Fruit fly (Drosophila melanogaster) whole organism, embryonic: ENCODE results near the gene CG12951.

Source experiments
- Ada2b ChIP-seq: fragments of 200-800 bp; sonication (Bioruptor generic); IDR thresholded peaks from 2 replicates; pipeline ENCODE4 v1.3.6; 2022; ENCODE audit warnings: missing biosample characterization, missing genetic modification characterization
- Adf1 ChIP-seq: fragments of 200-800 bp; sonication (Bioruptor generic); IDR thresholded peaks from 2 replicates; pipeline ENCODE4 v1.3.6; 2022; ENCODE audit warnings: missing biosample characterization, missing genetic modification characterization
- Aef1 ChIP-seq: fragments of 200-800 bp; sonication (Bioruptor generic); IDR thresholded peaks from 3 replicates; pipeline ENCODE4 v1.3.6; 2022; ENCODE audit warnings: missing biosample characterization, missing genetic modification characterization
- Atf3 ChIP-seq: fragments of 200-800 bp; sonication (Bioruptor generic); optimal IDR thresholded peaks from 3 replicates; lab custom pipeline; 2016; ENCODE audit warnings: missing biosample characterization, missing genetic modification characterization
- CG10321 ChIP-seq: fragments of 200-800 bp; sonication (Bioruptor generic); IDR thresholded peaks from 2 replicates; pipeline ENCODE4 v1.3.6; 2022; ENCODE audit warnings: missing biosample characterization, missing genetic modification characterization
- CG10565 ChIP-seq: fragments of 200-800 bp; sonication (Bioruptor generic); optimal IDR thresholded peaks from 3 replicates; lab custom pipeline; 2016; ENCODE audit warnings: missing biosample characterization, mild to moderate bottlenecking, missing genetic modification characterization
- CG1233 ChIP-seq: fragments of 200-800 bp; sonication (Bioruptor generic); optimal IDR thresholded peaks from 4 replicates; lab custom pipeline; 2018; ENCODE audit warnings: missing biosample characterization, mild to moderate bottlenecking, missing genetic modification characterization
- CG15073 ChIP-seq: fragments of 200-800 bp; sonication (Bioruptor generic); optimal IDR thresholded peaks from 2 replicates; lab custom pipeline; 2016; ENCODE audit warnings: missing biosample characterization, missing genetic modification characterization
- CG1603 ChIP-seq: fragments of 200-800 bp; sonication (Bioruptor generic); optimal IDR thresholded peaks from 2 replicates; lab custom pipeline; 2019; ENCODE audit warnings: missing biosample characterization, mild to moderate bottlenecking, missing genetic modification characterization, moderate library complexity
- CG18011 ChIP-seq: fragments of 200-800 bp; sonication (Bioruptor generic); optimal IDR thresholded peaks from 2 replicates; lab custom pipeline; 2017; ENCODE audit warnings: missing biosample characterization, missing genetic modification characterization, mild to moderate bottlenecking, moderate library complexity, missing genotype
- CG18262 ChIP-seq: fragments of 200-800 bp; optimal IDR thresholded peaks from 3 replicates; lab custom pipeline; 2019; ENCODE audit warnings: missing biosample characterization, mild to moderate bottlenecking, missing genetic modification characterization, moderate library complexity
- CG2199 ChIP-seq: fragments of 200-800 bp; sonication (Bioruptor generic); IDR thresholded peaks from 3 replicates; pipeline ENCODE4 v1.3.6; 2022; ENCODE audit warnings: missing biosample characterization, missing genetic modification characterization
- CG30020 ChIP-seq: fragments of 200-800 bp; optimal IDR thresholded peaks from 2 replicates; lab custom pipeline; 2019; ENCODE audit warnings: missing biosample characterization, mild to moderate bottlenecking, missing genetic modification characterization, moderate library complexity
- CG32767 ChIP-seq: fragments of 200-800 bp; sonication (Bioruptor generic); IDR thresholded peaks from 2 replicates; pipeline ENCODE4 v1.3.6; 2022; ENCODE audit warnings: missing biosample characterization, missing genetic modification characterization
- CG32772 ChIP-seq: fragments of 200-800 bp; sonication (Bioruptor generic); IDR thresholded peaks from 2 replicates; pipeline ENCODE4 v1.3.6; 2022; ENCODE audit warnings: missing biosample characterization, missing genetic modification characterization
- CG5180 ChIP-seq: fragments of 200-800 bp; sonication (Bioruptor generic); optimal IDR thresholded peaks from 3 replicates; lab custom pipeline; 2017; ENCODE audit warnings: missing biosample characterization, missing genetic modification characterization, mild to moderate bottlenecking, moderate library complexity, missing genetic modification reagents
- D19B ChIP-seq: fragments of 200-800 bp; sonication (Bioruptor generic); optimal IDR thresholded peaks from 2 replicates; lab custom pipeline; 2017; ENCODE audit warnings: missing biosample characterization, mild to moderate bottlenecking, missing genetic modification characterization
- Dip3 ChIP-seq: fragments of 200-800 bp; sonication (Bioruptor generic); optimal IDR thresholded peaks from 3 replicates; lab custom pipeline; 2016; ENCODE audit warnings: missing biosample characterization, missing genetic modification characterization
- Dll ChIP-seq: fragments of 200-800 bp; sonication (Bioruptor generic); IDR thresholded peaks from 4 replicates; pipeline ENCODE4 v1.3.6; 2022; ENCODE audit warnings: missing biosample characterization, missing genetic modification characterization; ENCODE audit not compliant: partially characterized antibody
- E2f1 ChIP-seq: fragments of 200-800 bp; sonication (Bioruptor generic); IDR thresholded peaks from 2 replicates; pipeline ENCODE4 v1.3.6; 2022; ENCODE audit warnings: missing biosample characterization, missing genetic modification characterization
- Fer2 ChIP-seq: fragments of 200-800 bp; sonication (Bioruptor generic); optimal IDR thresholded peaks from 2 replicates; lab custom pipeline; 2018; ENCODE audit warnings: missing biosample characterization, mild to moderate bottlenecking, missing genetic modification characterization, moderate library complexity
- Gug ChIP-seq: fragments of 200-800 bp; sonication (Bioruptor generic); IDR thresholded peaks from 4 replicates; pipeline ENCODE4 v1.3.6; 2022; ENCODE audit warnings: missing biosample characterization, missing genetic modification characterization
- MBD-R2 ChIP-seq: fragments of 200-800 bp; sonication (Bioruptor generic); IDR thresholded peaks from 2 replicates; pipeline ENCODE4 v1.3.6; 2022; ENCODE audit warnings: missing biosample characterization, missing genetic modification characterization
- Meics ChIP-seq: fragments of 200-800 bp; sonication (Bioruptor generic); optimal IDR thresholded peaks from 2 replicates; lab custom pipeline; 2017; ENCODE audit warnings: missing biosample characterization, mild to moderate bottlenecking, missing genetic modification characterization
- NK7.1 ChIP-seq: fragments of 200-800 bp; sonication (Bioruptor generic); optimal IDR thresholded peaks from 3 replicates; lab custom pipeline; 2016; ENCODE audit warnings: missing biosample characterization, missing genetic modification characterization
- Optix ChIP-seq: fragments of 200-800 bp; sonication (Bioruptor generic); IDR thresholded peaks from 3 replicates; pipeline ENCODE4 v1.3.6; 2022; ENCODE audit warnings: missing biosample characterization, missing genetic modification characterization
- Spps ChIP-seq: fragments of 200-800 bp; sonication (Bioruptor generic); optimal IDR thresholded peaks from 2 replicates; lab custom pipeline; 2018; ENCODE audit warnings: missing biosample characterization, mild to moderate bottlenecking, missing genetic modification characterization
- Tbp ChIP-seq: fragments of >200 bp; optimal IDR thresholded peaks from 2 replicates; lab custom pipeline; 2018; ENCODE audit warnings: missing biosample characterization, missing genetic modification characterization
- Usf ChIP-seq: fragments of 200-800 bp; sonication (Bioruptor generic); optimal IDR thresholded peaks from 2 replicates; lab custom pipeline; 2017; ENCODE audit warnings: missing genotype, missing biosample characterization, missing genetic modification characterization
- ac ChIP-seq: fragments of 200-800 bp; sonication (Bioruptor generic); optimal IDR thresholded peaks from 3 replicates; lab custom pipeline; 2017; ENCODE audit warnings: missing biosample characterization, mild to moderate bottlenecking, missing genetic modification characterization
- bcd ChIP-seq: fragments of 200-800 bp; sonication (Bioruptor generic); optimal IDR thresholded peaks from 2 replicates; lab custom pipeline; 2017; ENCODE audit warnings: missing biosample characterization, mild to moderate bottlenecking, missing genetic modification characterization
- chif ChIP-seq, 2 experiments: fragments of 200-800 bp; sonication (Bioruptor generic); optimal IDR thresholded peaks; 3 replicates each; lab custom pipeline; 2016; ENCODE audit warnings: missing biosample characterization in 2 of 2, missing genetic modification characterization in 2 of 2
- ci ChIP-seq: fragments of 200-800 bp; sonication (Bioruptor generic); IDR thresholded peaks from 3 replicates; pipeline ENCODE4 v1.3.6; 2022; ENCODE audit warnings: missing biosample characterization, missing genetic modification characterization
- croc ChIP-seq: fragments of 200-800 bp; sonication (Bioruptor generic); conservative IDR thresholded peaks from 3 replicates; pipeline ENCODE4 v1.3.6; 2022; ENCODE audit warnings: missing biosample characterization, missing genetic modification characterization
- crp ChIP-seq, 2 experiments: fragments of 200-800 bp; sonication (Bioruptor generic); optimal IDR thresholded peaks; 2 replicates in 1 of 2; 3 replicates in 1 of 2; lab custom pipeline; 2017; ENCODE audit warnings: missing biosample characterization in 2 of 2, missing genetic modification characterization in 2 of 2, mild to moderate bottlenecking in 1 of 2, moderate library complexity in 1 of 2
- ems ChIP-seq: fragments of 200-800 bp; sonication (Bioruptor generic); optimal IDR thresholded peaks from 3 replicates; lab custom pipeline; 2016; ENCODE audit warnings: missing biosample characterization, missing genetic modification characterization
- esg ChIP-seq: fragments of 200-800 bp; sonication (Bioruptor generic); conservative IDR thresholded peaks from 2 replicates; pipeline ENCODE4 v1.3.6; 2022; ENCODE audit warnings: missing biosample characterization, missing genetic modification characterization
- fd102C ChIP-seq: fragments of 200-800 bp; sonication (Bioruptor generic); optimal IDR thresholded peaks from 2 replicates; lab custom pipeline; 2018; ENCODE audit warnings: missing biosample characterization, mild to moderate bottlenecking, missing genetic modification characterization, moderate library complexity
- her ChIP-seq: fragments of 200-800 bp; sonication (Bioruptor generic); optimal IDR thresholded peaks from 2 replicates; lab custom pipeline; 2016; ENCODE audit warnings: missing biosample characterization, missing genetic modification characterization
- jumu ChIP-seq: fragments of 200-800 bp; sonication (Bioruptor generic); optimal IDR thresholded peaks from 3 replicates; lab custom pipeline; 2016; ENCODE audit warnings: missing biosample characterization, missing genetic modification characterization
- knrl ChIP-seq: fragments of 200-800 bp; sonication (Bioruptor generic); IDR thresholded peaks from 3 replicates; pipeline ENCODE4 v1.3.6; 2022; ENCODE audit warnings: missing biosample characterization, missing genetic modification characterization; ENCODE audit not compliant: partially characterized antibody
- maf-S ChIP-seq: fragments of 200-800 bp; sonication (Bioruptor generic); optimal IDR thresholded peaks from 2 replicates; lab custom pipeline; 2016; ENCODE audit warnings: missing biosample characterization, missing genetic modification characterization
- mirr ChIP-seq: fragments of 200-800 bp; sonication (Bioruptor generic); optimal IDR thresholded peaks from 3 replicates; lab custom pipeline; 2018; ENCODE audit warnings: missing biosample characterization, mild to moderate bottlenecking, missing genetic modification characterization
- mld ChIP-seq: fragments of 200-800 bp; sonication (Bioruptor generic); IDR thresholded peaks from 3 replicates; pipeline ENCODE4 v1.3.6; 2022; ENCODE audit warnings: missing biosample characterization, missing genetic modification characterization; ENCODE audit not compliant: partially characterized antibody
- pb ChIP-seq: fragments of 200-800 bp; sonication (Bioruptor generic); optimal IDR thresholded peaks from 3 replicates; lab custom pipeline; 2016; ENCODE audit warnings: missing biosample characterization, missing genetic modification characterization
- sima ChIP-seq: fragments of 200-800 bp; sonication (Bioruptor generic); optimal IDR thresholded peaks from 2 replicates; lab custom pipeline; 2016; ENCODE audit warnings: missing biosample characterization, missing genetic modification characterization
- slbo ChIP-seq: fragments of 200-800 bp; sonication (Bioruptor generic); IDR thresholded peaks from 2 replicates; pipeline ENCODE4 v1.3.6; 2022; ENCODE audit warnings: missing biosample characterization, missing genetic modification characterization
- ssp ChIP-seq: fragments of 200-800 bp; sonication (Bioruptor generic); IDR thresholded peaks from 2 replicates; pipeline ENCODE4 v1.3.6; 2022; ENCODE audit warnings: missing biosample characterization, missing genetic modification characterization
- trh ChIP-seq: fragments of 200-800 bp; sonication (Bioruptor generic); optimal IDR thresholded peaks from 2 replicates; lab custom pipeline; 2016; ENCODE audit warnings: missing biosample characterization, missing genetic modification characterization
- tx ChIP-seq: fragments of 200-800 bp; sonication (Bioruptor generic); optimal IDR thresholded peaks from 2 replicates; lab custom pipeline; 2016; ENCODE audit warnings: missing biosample characterization, missing genetic modification characterization

CG12951 gene

DNA sequence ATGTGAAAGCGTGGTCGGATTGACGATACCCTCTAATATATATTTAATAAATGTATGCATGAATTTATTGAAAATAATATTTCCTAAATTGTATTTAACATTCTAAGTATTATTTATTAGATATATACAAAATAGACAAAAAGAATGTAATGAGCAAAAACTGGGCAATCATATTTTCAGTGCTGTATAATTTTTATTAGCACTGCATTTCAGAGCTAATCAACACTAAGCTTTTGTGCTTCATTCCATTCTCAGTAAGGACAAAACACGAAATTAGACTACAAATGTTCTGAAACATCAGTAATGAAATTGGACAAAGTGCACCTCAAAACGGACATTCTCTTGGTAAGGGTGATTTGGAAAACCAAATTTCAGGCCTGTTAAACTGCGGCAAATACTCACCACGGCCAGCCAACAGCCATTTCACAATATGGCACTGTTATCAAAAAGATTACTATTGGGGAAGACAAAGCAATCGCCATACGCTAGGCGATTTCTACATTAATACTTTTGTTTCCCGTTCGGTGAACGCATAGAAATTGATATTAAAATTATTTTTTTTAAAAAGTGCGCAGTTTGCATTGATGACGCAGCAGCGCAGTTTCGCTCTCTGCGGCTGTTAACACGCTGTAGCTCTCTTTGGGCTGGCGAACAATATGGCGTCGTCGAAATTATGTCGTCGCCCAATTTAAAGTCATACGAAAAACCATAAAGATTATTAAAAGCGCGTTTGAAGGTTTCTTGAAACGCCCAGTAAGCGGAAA, 10.5 kb upstream of the CG12951 start (continued):
- TF ChIP-seq Gug (GFP tag; lab: Robert Waterston, UW) = peak; percentile 68; the same call in 3 of the 4 replicates
- no peak for TF ChIP-seq mld (GFP tag; lab: Robert Waterston, UW)
- TF ChIP-seq jumu (GFP tag; lab: Kevin White, UChicago) = peak; percentile 54
- TF ChIP-seq ac = no peak
- peak; percentile 80 for TF ChIP-seq CG32767 (GFP tag; lab: Robert Waterston, UW)
- peak; percentile 60 for TF ChIP-seq ssp (GFP tag; lab: Robert Waterston, UW)
- TF ChIP-seq fd102C = peak; percentile 29
- TF ChIP-seq CG30020 (tag; lab: Kevin White, UChicago) = peak; percentile 72
- TF ChIP-seq D19B (GFP tag; lab: Kevin White, UChicago) = peak; percentile 96
- no peak for TF ChIP-seq CG10565
- peak; percentile 22 to 65 for TF ChIP-seq chif (GFP tag; optimal IDR thresholded peaks at IDR 0.05; lab: Kevin White, UChicago)
- TF ChIP-seq CG32772 (GFP tag; lab: Robert Waterston, UW) = peak; percentile 79
- TF ChIP-seq maf-S (GFP tag; lab: Kevin White, UChicago) = peak; percentile 70
- no peak for TF ChIP-seq knrl (GFP tag; lab: Robert Waterston, UW)
- no peak for TF ChIP-seq pb (GFP tag; lab: Kevin White, UChicago)
- TF ChIP-seq mirr (GFP tag; lab: Kevin White, UChicago) = peak; percentile 73
- TF ChIP-seq E2f1 (GFP tag; lab: Robert Waterston, UW) = peak; percentile 75
- peak; percentile 67 for TF ChIP-seq CG10321 (GFP tag; lab: Robert Waterston, UW)
- TF ChIP-seq slbo (GFP tag; lab: Robert Waterston, UW) = peak; percentile 91
- TF ChIP-seq esg (GFP tag; lab: Robert Waterston, UW) = peak; percentile 74
- peak; percentile 76; the same call in 2 of the 3 replicates for TF ChIP-seq Optix (GFP tag; lab: Robert Waterston, UW)
- TF ChIP-seq Aef1 = peak; percentile 80
- peak; percentile 26; the same call in 1 of the 2 replicates for TF ChIP-seq MBD-R2 (GFP tag; lab: Robert Waterston, UW)
- peak; percentile 72 for TF ChIP-seq CG18011 (GFP tag; lab: Kevin White, UChicago)
- TF ChIP-seq Adf1 (GFP tag; lab: Robert Waterston, UW) = peak; percentile 47
- peak; percentile 74 for TF ChIP-seq her (GFP tag; lab: Kevin White, UChicago)
- TF ChIP-seq tx (GFP tag; lab: Kevin White, UChicago) = peak; percentile 59
- TF ChIP-seq NK7.1 (GFP tag; lab: Kevin White, UChicago) = no peak
- peak; percentile 92 for TF ChIP-seq CG1233 (GFP tag; lab: Kevin White, UChicago)
- TF ChIP-seq trh (GFP tag; lab: Kevin White, UChicago) = peak; percentile 63
- TF ChIP-seq CG5180 (GFP tag; lab: Kevin White, UChicago) = peak; percentile 79
- no peak for TF ChIP-seq Dll
- peak; percentile 83 for TF ChIP-seq Usf (GFP tag; lab: Kevin White, UChicago)
- peak; percentile 79; the same call in 2 of the 3 replicates for TF ChIP-seq ci (GFP tag; lab: Robert Waterston, UW)
- TF ChIP-seq Spps (tag; lab: Kevin White, UChicago) = peak; percentile 69
- peak; percentile 92 for TF ChIP-seq bcd (GFP tag; lab: Kevin White, UChicago)
- TF ChIP-seq croc (GFP tag; lab: Robert Waterston, UW) = peak; percentile 60
- TF ChIP-seq Meics = peak; percentile 95
- TF ChIP-seq Fer2 (tag; lab: Kevin White, UChicago) = peak; percentile 77
- no peak for TF ChIP-seq Tbp (GFP tag; lab: Kevin White, UChicago)
- peak; percentile 35 for TF ChIP-seq CG15073
- peak; percentile 75 for TF ChIP-seq Ada2b (GFP tag; lab: Robert Waterston, UW)
- peak; percentile 71 for TF ChIP-seq CG1603 (tag; lab: Kevin White, UChicago)
- no peak for TF ChIP-seq sima
- peak; percentile 39 for TF ChIP-seq Atf3
- TF ChIP-seq Dip3 (GFP tag; lab: Kevin White, UChicago) = peak; percentile 59
- no peak for TF ChIP-seq CG2199 (GFP tag; lab: Robert Waterston, UW)
- TF ChIP-seq crp (GFP tag; optimal IDR thresholded peaks at IDR 0.05; lab: Kevin White, UChicago) = peak in 1 of 2 experiments; percentile 37
- TF ChIP-seq CG18262 (tag; lab: Kevin White, UChicago) = peak; percentile 95
- peak; percentile 75 for TF ChIP-seq ems (GFP tag; lab: Kevin White, UChicago)
